Fruit fly (Drosophila melanogaster) ovary, adult (tissue): ENCODE results near the gene CG43329.

Experiments used
- CG17801 ChIP-seq: fragments of 200-800 bp; optimal IDR thresholded peaks from 2 replicates; lab custom pipeline; 2019; ENCODE audit warnings: missing biosample characterization, mild to moderate bottlenecking, missing genetic modification characterization, moderate library complexity; ENCODE audit not compliant: partially characterized antibody

Gene CG43329

DNA sequence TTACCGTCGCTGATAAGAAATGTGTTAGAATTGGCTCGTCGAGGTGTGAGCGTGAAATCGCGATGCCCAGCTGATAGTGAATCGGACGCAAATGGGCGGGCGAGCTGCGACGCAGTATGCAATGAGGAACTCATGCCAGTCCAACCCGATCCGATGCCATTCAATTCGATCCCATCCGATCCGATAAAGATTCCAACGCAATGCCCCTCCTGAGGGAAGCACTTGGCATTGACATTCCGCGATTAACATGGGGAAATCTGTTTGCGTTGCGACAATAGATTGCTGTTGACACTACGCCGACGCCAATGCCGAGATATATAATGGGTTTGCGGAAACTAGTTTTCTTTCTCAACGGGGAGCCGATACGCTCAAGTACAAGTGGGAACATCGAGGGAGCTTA lies 41.6 kb downstream of the CG43329 start:
- TF ChIP-seq CG17801 (GFP tag; lab: Kevin White, UChicago), result no peak

dm6 chr3L:22460918-22461634 lies 43.9 kb downstream of the CG43329 start, which contains the start of gene laza:
Gene laza, minus strand, starts transcription at chr3L:22461131.
- peak; percentile 22 for TF ChIP-seq CG17801 (GFP tag; lab: Kevin White, UChicago)

dm6 chr3L:22460428-22460827 lies 44.6 kb downstream of the CG43329 start:
- TF ChIP-seq CG17801 (GFP tag; lab: Kevin White, UChicago), result no peak

DNA sequence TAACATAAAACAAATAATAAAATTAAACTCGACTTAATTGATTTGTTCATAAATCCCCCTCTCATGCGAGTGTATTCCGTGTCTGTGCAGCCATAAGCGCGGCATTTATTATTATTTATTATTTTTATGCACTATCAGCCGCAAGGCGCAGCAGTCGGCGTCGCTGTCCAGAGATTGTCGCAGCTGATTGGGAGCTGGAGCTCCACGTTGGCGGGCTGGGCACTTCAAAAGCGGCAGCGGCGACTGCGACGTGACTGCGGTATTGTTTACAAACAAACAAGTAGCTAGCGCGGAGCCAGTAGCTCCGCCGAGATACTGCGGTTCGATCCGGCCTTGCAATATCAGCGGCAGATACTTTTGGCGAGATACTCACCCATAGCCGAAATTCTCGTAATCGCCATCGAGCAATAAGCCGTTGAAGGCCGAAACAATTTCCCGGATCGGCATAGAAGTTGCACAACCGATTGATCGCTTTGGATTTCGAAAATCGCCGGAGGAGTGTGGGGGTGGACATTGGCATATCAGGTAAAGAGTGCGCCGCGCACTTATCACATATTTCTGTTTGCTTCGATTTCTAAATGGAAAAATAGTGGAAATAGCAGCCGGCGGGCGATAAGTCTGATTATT lies 46.0 kb downstream of the CG43329 start:
- TF ChIP-seq CG17801 (GFP tag; lab: Kevin White, UChicago), result no peak

dm6 chr3L:22458271-22458670 lies 46.7 kb downstream of the CG43329 start:
- no peak for TF ChIP-seq CG17801 (GFP tag; lab: Kevin White, UChicago)

DNA sequence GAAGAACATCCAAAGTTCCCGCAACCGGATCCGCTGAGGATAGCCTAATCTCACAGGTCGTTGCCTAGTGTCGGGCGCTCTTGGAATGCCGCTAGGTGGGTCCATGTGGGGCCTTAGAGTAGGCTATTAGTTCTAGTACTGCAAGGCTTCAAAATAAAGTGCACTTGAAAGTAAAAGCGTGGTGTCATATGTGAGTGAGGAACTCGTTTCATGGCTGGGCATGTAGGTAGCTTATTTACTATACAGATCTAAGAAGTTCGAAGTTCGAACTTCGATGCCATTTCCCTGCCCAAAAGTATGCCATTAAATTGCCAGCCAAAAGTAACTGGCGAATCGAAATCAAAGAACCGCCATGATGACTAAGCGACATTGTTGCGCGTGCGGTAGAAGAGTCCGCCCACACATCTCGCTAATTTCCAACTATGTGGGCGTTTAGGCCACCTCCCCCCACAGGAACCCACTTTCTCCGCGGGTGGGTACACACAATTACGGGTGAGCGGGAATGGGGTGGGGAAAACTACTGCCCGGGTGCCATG lies 49.0 kb downstream of the CG43329 start:
- no peak for TF ChIP-seq CG17801 (GFP tag; lab: Kevin White, UChicago)
